Fruit fly (Drosophila melanogaster) whole organism, embryonic: ENCODE results near the gene CG6724.
A peak's percentile ranks its signal among the peaks of the same experiment; 100 is the strongest.

ENCODE experiments used
- C15 ChIP-seq: fragments of 200-800 bp; sonication (Bioruptor generic); IDR thresholded peaks from 3 replicates; pipeline ENCODE4 v1.3.6; 2022; ENCODE audit warnings: missing biosample characterization, missing genetic modification characterization
- CG10959 ChIP-seq: fragments of 200-800 bp; sonication (Bioruptor generic); IDR thresholded peaks from 2 replicates; pipeline ENCODE4 v1.3.6; 2022; ENCODE audit warnings: missing biosample characterization, missing genetic modification characterization
- CG11247 ChIP-seq: fragments of 200-800 bp; sonication (Bioruptor generic); IDR thresholded peaks from 2 replicates; pipeline ENCODE4 v1.3.6; 2022; ENCODE audit warnings: missing biosample characterization, missing genetic modification characterization
- CG1233 ChIP-seq: fragments of 200-800 bp; sonication (Bioruptor generic); optimal IDR thresholded peaks from 4 replicates; lab custom pipeline; 2018; ENCODE audit warnings: missing biosample characterization, mild to moderate bottlenecking, missing genetic modification characterization
- CG14050 ChIP-seq: fragments of 200-800 bp; sonication (Bioruptor generic); IDR thresholded peaks from 3 replicates; pipeline ENCODE4 v1.3.6; 2022; ENCODE audit warnings: missing biosample characterization, missing genetic modification characterization
- CG1603 ChIP-seq: fragments of 200-800 bp; sonication (Bioruptor generic); optimal IDR thresholded peaks from 2 replicates; lab custom pipeline; 2019; ENCODE audit warnings: missing biosample characterization, mild to moderate bottlenecking, missing genetic modification characterization, moderate library complexity
- CG1792 ChIP-seq: fragments of 200-800 bp; sonication (Bioruptor generic); optimal IDR thresholded peaks from 2 replicates; lab custom pipeline; 2016; ENCODE audit warnings: missing biosample characterization, missing genetic modification characterization
- CG2202 ChIP-seq: fragments of 200-800 bp; sonication (Bioruptor generic); optimal IDR thresholded peaks from 2 replicates; lab custom pipeline; 2018; ENCODE audit warnings: missing biosample characterization, mild to moderate bottlenecking, missing genetic modification characterization
- CG3163 ChIP-seq: fragments of 200-800 bp; sonication (Bioruptor generic); optimal IDR thresholded peaks from 3 replicates; lab custom pipeline; 2016; ENCODE audit warnings: missing biosample characterization, missing genetic modification characterization
- CG6254 ChIP-seq: fragments of 200-800 bp; sonication (Bioruptor generic); optimal IDR thresholded peaks from 3 replicates; lab custom pipeline; 2017; ENCODE audit warnings: mild to moderate bottlenecking, missing biosample characterization, missing genetic modification reagents, missing genetic modification characterization
- CG8089 ChIP-seq: fragments of 200-800 bp; sonication (Bioruptor generic); optimal IDR thresholded peaks from 3 replicates; lab custom pipeline; 2016; ENCODE audit warnings: missing biosample characterization, missing genetic modification characterization
- CG9215 ChIP-seq: fragments of 200-800 bp; sonication (Bioruptor generic); IDR thresholded peaks from 2 replicates; pipeline ENCODE4 v1.3.6; 2022; ENCODE audit warnings: missing biosample characterization, missing genetic modification characterization
- CG9932 ChIP-seq: fragments of 200-800 bp; sonication (Bioruptor generic); IDR thresholded peaks from 2 replicates; pipeline ENCODE4 v1.3.6; 2022; ENCODE audit warnings: missing biosample characterization, missing genetic modification characterization
- D19B ChIP-seq: fragments of 200-800 bp; sonication (Bioruptor generic); optimal IDR thresholded peaks from 2 replicates; lab custom pipeline; 2017; ENCODE audit warnings: missing biosample characterization, mild to moderate bottlenecking, missing genetic modification characterization
- Dip2 ChIP-seq: fragments of 200-800 bp; sonication (Bioruptor generic); IDR thresholded peaks from 2 replicates; pipeline ENCODE4 v1.3.6; 2022; ENCODE audit warnings: missing biosample characterization, missing genetic modification characterization
- Dref ChIP-seq: fragments of 200-800 bp; sonication (Bioruptor generic); IDR thresholded peaks from 2 replicates; pipeline ENCODE4 v1.3.6; 2022; ENCODE audit warnings: missing biosample characterization, missing genetic modification characterization
- Drgx ChIP-seq: fragments of 200-800 bp; sonication (Bioruptor generic); IDR thresholded peaks from 2 replicates; pipeline ENCODE4 v1.3.6; 2022; ENCODE audit warnings: missing biosample characterization, missing genetic modification characterization
- Ets65A ChIP-seq: fragments of 200-800 bp; sonication (Bioruptor generic); peaks from one replicate; lab custom pipeline; 2016; ENCODE audit warnings: missing biosample characterization, missing genetic modification characterization
- Gug ChIP-seq: fragments of 200-800 bp; sonication (Bioruptor generic); IDR thresholded peaks from 4 replicates; pipeline ENCODE4 v1.3.6; 2022; ENCODE audit warnings: missing biosample characterization, missing genetic modification characterization
- HmgD ChIP-seq: fragments of 200-800 bp; sonication (Bioruptor generic); optimal IDR thresholded peaks from 3 replicates; lab custom pipeline; 2016; ENCODE audit warnings: missing biosample characterization, missing genetic modification characterization
- Hmr ChIP-seq: fragments of 200-800 bp; sonication (Bioruptor generic); optimal IDR thresholded peaks from 3 replicates; lab custom pipeline; 2017; ENCODE audit warnings: mild to moderate bottlenecking, missing biosample characterization, missing genetic modification reagents, missing genetic modification characterization
- NFAT ChIP-seq: fragments of 200-800 bp; sonication (Bioruptor generic); IDR thresholded peaks from 2 replicates; pipeline ENCODE4 v1.3.6; 2022; ENCODE audit warnings: missing biosample characterization, missing genetic modification characterization
- Optix ChIP-seq: fragments of 200-800 bp; sonication (Bioruptor generic); IDR thresholded peaks from 3 replicates; pipeline ENCODE4 v1.3.6; 2022; ENCODE audit warnings: missing biosample characterization, missing genetic modification characterization
- Poxn ChIP-seq: fragments of 200-800 bp; sonication (Bioruptor generic); IDR thresholded peaks from 2 replicates; pipeline ENCODE4 v1.3.6; 2022; ENCODE audit warnings: missing biosample characterization, missing genetic modification characterization
- Ssrp ChIP-seq: fragments of 200-800 bp; sonication (Bioruptor generic); optimal IDR thresholded peaks from 2 replicates; lab custom pipeline; 2018; ENCODE audit warnings: missing biosample characterization, mild to moderate bottlenecking, missing genetic modification characterization, moderate library complexity
- bsh ChIP-seq, 2 experiments: fragments of 200-800 bp; sonication (Bioruptor generic); optimal IDR thresholded peaks; 2 replicates each; lab custom pipeline; 2017 to 2018; ENCODE audit warnings: mild to moderate bottlenecking in 2 of 2, missing biosample characterization in 2 of 2, missing genetic modification characterization in 2 of 2, moderate library complexity in 1 of 2
- cas ChIP-seq: fragments of 200-800 bp; sonication (Bioruptor generic); IDR thresholded peaks from 2 replicates; pipeline ENCODE4 v1.3.6; 2022; ENCODE audit warnings: missing biosample characterization, missing genetic modification characterization
- chm ChIP-seq: fragments of 200-800 bp; sonication (Bioruptor generic); IDR thresholded peaks from 2 replicates; pipeline ENCODE4 v1.3.6; 2022; ENCODE audit warnings: missing biosample characterization, missing genetic modification characterization
- gcm2 ChIP-seq: fragments of 200-800 bp; sonication (Bioruptor generic); optimal IDR thresholded peaks from 2 replicates; lab custom pipeline; 2016; ENCODE audit warnings: missing biosample characterization, missing genetic modification characterization
- her ChIP-seq: fragments of 200-800 bp; sonication (Bioruptor generic); optimal IDR thresholded peaks from 2 replicates; lab custom pipeline; 2016; ENCODE audit warnings: missing biosample characterization, missing genetic modification characterization
- lab ChIP-seq: fragments of 200-800 bp; sonication (Bioruptor generic); optimal IDR thresholded peaks from 3 replicates; lab custom pipeline; 2017; ENCODE audit warnings: missing biosample characterization, missing genetic modification characterization, mild to moderate bottlenecking, moderate library complexity, missing genetic modification reagents
- lbe ChIP-seq: fragments of 200-800 bp; sonication (Bioruptor generic); optimal IDR thresholded peaks from 2 replicates; lab custom pipeline; 2016; ENCODE audit warnings: missing biosample characterization, mild to moderate bottlenecking, missing genetic modification characterization
- nom ChIP-seq: fragments of 200-800 bp; sonication (Bioruptor generic); optimal IDR thresholded peaks from 2 replicates; lab custom pipeline; 2017; ENCODE audit warnings: missing biosample characterization, missing genetic modification characterization, mild to moderate bottlenecking, moderate library complexity, missing genetic modification reagents
- onecut ChIP-seq: fragments of 200-800 bp; sonication (Bioruptor generic); IDR thresholded peaks from 2 replicates; pipeline ENCODE4 v1.3.6; 2022; ENCODE audit warnings: missing biosample characterization, missing genetic modification characterization
- pita ChIP-seq: fragments of 200-800 bp; sonication (Bioruptor generic); optimal IDR thresholded peaks from 2 replicates; lab custom pipeline; 2017; ENCODE audit warnings: missing biosample characterization, mild to moderate bottlenecking, missing genetic modification characterization
- pzg ChIP-seq: fragments of 200-800 bp; sonication (Bioruptor generic); optimal IDR thresholded peaks from 3 replicates; lab custom pipeline; 2018; ENCODE audit warnings: missing biosample characterization, mild to moderate bottlenecking, missing genetic modification characterization, moderate library complexity
- shn ChIP-seq: fragments of 200-800 bp; sonication (Bioruptor generic); optimal IDR thresholded peaks from 3 replicates; lab custom pipeline; 2016; ENCODE audit warnings: missing biosample characterization, missing genetic modification characterization
- ttk ChIP-seq: fragments of 200-800 bp; sonication (Bioruptor generic); IDR thresholded peaks from 2 replicates; pipeline ENCODE4 v2.1.2; 2022; ENCODE audit warnings: missing biosample characterization, missing genetic modification characterization
- zen2 ChIP-seq: fragments of 200-800 bp; sonication (Bioruptor generic); IDR thresholded peaks from 3 replicates; pipeline ENCODE4 v1.3.6; 2022; ENCODE audit warnings: missing biosample characterization, missing genetic modification characterization; ENCODE audit not compliant: partially characterized antibody

The CG6724 gene

dm6 chr2L:10795731-10796130 lies 26.0 kb upstream of the CG6724 start:
- TF ChIP-seq CG1233 (GFP tag; lab: Kevin White, UChicago) (no peak), CG9215 (GFP tag; lab: Robert Waterston, UW) (no peak), zen2 (GFP tag; lab: Robert Waterston, UW) (no peak), CG8089 (GFP tag; lab: Kevin White, UChicago) (no peak), gcm2 (no peak), CG14050 (GFP tag; lab: Robert Waterston, UW) (no peak), NFAT (GFP tag; lab: Robert Waterston, UW) (no peak), cas (GFP tag; lab: Robert Waterston, UW) (no peak), D19B (no peak), her (no peak), Poxn (GFP tag; lab: Robert Waterston, UW) (no peak), pzg (GFP tag; lab: Kevin White, UChicago) (no peak)

DNA sequence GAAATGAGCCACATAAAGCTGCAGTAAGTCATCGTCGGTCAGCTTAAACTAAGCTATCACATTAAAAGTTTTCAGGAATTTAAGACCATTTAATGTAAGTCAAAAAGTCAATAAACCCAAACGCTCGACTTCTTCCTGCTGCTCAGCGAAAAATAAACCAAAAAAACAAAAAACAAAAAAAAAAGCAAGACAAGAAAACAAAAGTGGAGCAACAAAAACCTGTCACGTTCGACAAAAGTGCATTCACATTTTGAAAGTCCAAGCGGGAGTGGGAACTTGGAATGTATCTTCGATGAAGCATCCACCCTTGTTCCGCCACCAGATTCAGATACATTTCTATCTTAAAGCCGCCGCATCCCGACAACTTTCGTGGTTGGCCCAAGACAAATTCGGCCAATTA lies 24.3 kb upstream of the CG6724 start:
- peak; percentile 79 for TF ChIP-seq nom (GFP tag; lab: Kevin White, UChicago)
- no peak for TF ChIP-seq CG9932
- no peak for TF ChIP-seq C15 (GFP tag; lab: Robert Waterston, UW)

dm6 chr2L:10792072-10792471 lies 22.3 kb upstream of the CG6724 start:
- no peak for TF ChIP-seq Dip2 (GFP tag; lab: Robert Waterston, UW)
- TF ChIP-seq onecut (GFP tag; lab: Robert Waterston, UW) = no peak

- TF ChIP-seq shn = no peak
- TF ChIP-seq Ets65A (GFP tag; lab: Kevin White, UChicago) = peak; percentile 76
- peak; percentile 54 for TF ChIP-seq lbe (GFP tag; lab: Kevin White, UChicago)
- peak in 1 of 2 experiments; percentile 16 for TF ChIP-seq bsh (GFP tag; optimal IDR thresholded peaks at IDR 0.05; lab: Kevin White, UChicago)
- peak; percentile 37 for TF ChIP-seq Drgx (GFP tag; lab: Robert Waterston, UW)
- no peak for TF ChIP-seq ttk
- TF ChIP-seq Gug (GFP tag; lab: Robert Waterston, UW) = no peak
- TF ChIP-seq CG11247 = 0 out of 2 replicates have a peak, but pooled peaks have one; percentile 7
- TF ChIP-seq, all 482 proteins: peak for 5
Measured at dm6 chr2L:10791343-10791742, 21.6 kb upstream of the CG6724 start.

- TF ChIP-seq CG1233 (GFP tag; lab: Kevin White, UChicago) (no peak), CG1792 (GFP tag; lab: Kevin White, UChicago) (no peak), lab (GFP tag; lab: Kevin White, UChicago) (no peak), CG10959 (GFP tag; lab: Robert Waterston, UW) (no peak), CG6254 (GFP tag; lab: Kevin White, UChicago) (no peak), Optix (GFP tag; lab: Robert Waterston, UW) (no peak), CG3163 (GFP tag; lab: Kevin White, UChicago) (no peak), chm (no peak), Hmr (GFP tag; lab: Kevin White, UChicago) (no peak), HmgD (GFP tag; lab: Kevin White, UChicago) (no peak), Dref (GFP tag; lab: Robert Waterston, UW) (no peak), CG1603 (no peak), Ssrp (no peak), pita (GFP tag; lab: Kevin White, UChicago) (no peak), CG2202 (tag; lab: Kevin White, UChicago) (no peak)
Measured at dm6 chr2L:10789922-10790321, 20.2 kb upstream of the CG6724 start, which contains the start of gene CG31870. Gene CG31870 (plus strand): TSS chr2L:10790222.
